Worm (Caenorhabditis elegans) whole organism, L3 larva: Measurements from ENCODE around the gene H05C05.1.

Experiments used
- ZK546.5 ChIP-seq: sonication (generic microtip); optimal IDR thresholded peaks from 2 replicates; lab custom pipeline; 2017; ENCODE audit warnings: missing biosample characterization, missing genetic modification characterization
- ama-1 ChIP-seq: fragments of 150-350 bp; optimal IDR thresholded peaks from 2 replicates; lab custom pipeline; 2018
- elt-2 ChIP-seq: sonication (generic microtip); optimal IDR thresholded peaks from 2 replicates; lab custom pipeline; 2016; ENCODE audit warnings: missing genetic modification reagents, mild to moderate bottlenecking, missing genetic modification characterization, missing compliant biosample characterization
- mdl-1 ChIP-seq: fragments of 150-350 bp; optimal IDR thresholded peaks from 2 replicates; lab custom pipeline; 2014; ENCODE audit warnings: missing biosample characterization, missing genetic modification characterization
- nhr-12 ChIP-seq: fragments of 150-350 bp; optimal IDR thresholded peaks from 2 replicates; lab custom pipeline; 2014; ENCODE audit warnings: missing biosample characterization, missing genetic modification characterization
- pqm-1 ChIP-seq: fragments of 150-350 bp; optimal IDR thresholded peaks from 2 replicates; lab custom pipeline; 2017; ENCODE audit warnings: missing biosample characterization, missing genetic modification characterization, inconsistent platforms
- unc-39 ChIP-seq: sonication (generic microtip); optimal IDR thresholded peaks from 4 replicates; lab custom pipeline; 2017; ENCODE audit warnings: missing biosample characterization, missing genetic modification characterization
- ztf-11 ChIP-seq: fragments of 150-350 bp; optimal IDR thresholded peaks from 2 replicates; lab custom pipeline; 2014; ENCODE audit warnings: missing biosample characterization, missing genetic modification characterization
- ztf-4 ChIP-seq: fragments of 150-350 bp; optimal IDR thresholded peaks from 2 replicates; lab custom pipeline; 2014; ENCODE audit warnings: missing biosample characterization, missing genetic modification characterization

DNA sequence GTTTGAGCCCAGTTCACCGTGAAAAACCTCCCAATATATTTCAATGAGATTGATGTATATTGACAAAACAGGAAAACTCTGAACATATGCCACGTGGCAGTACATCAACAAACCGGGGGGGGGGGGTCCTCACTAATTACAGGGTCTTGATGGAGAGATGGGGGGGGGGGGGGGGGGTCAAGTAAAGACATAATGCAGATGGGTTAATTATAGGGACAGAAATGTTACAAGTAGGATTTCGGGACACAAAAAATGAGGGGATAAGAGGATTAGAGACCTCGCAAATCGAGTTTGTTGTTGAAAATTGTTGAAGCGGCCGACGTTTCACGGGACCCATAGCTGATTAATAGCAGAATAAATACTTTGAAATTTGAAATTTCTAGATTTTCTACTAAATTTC, 34.0 kb upstream of the H05C05.1 start:
- TF ChIP-seq nhr-12 (no peak), ztf-11 (tag; lab: Kevin White, UChicago) (no peak), elt-2 (no peak), pqm-1 (tag; lab: Kevin White, UChicago) (no peak), ztf-4 (no peak), ZK546.5 (tag; lab: Kevin White, UChicago) (no peak), ama-1 (no peak), unc-39 (no peak), mdl-1 (tag; lab: Kevin White, UChicago) (no peak)
